Worm (Caenorhabditis elegans) whole organism, L3 larva: ENCODE data around the gene aco-2.

Experiments used
- elt-3 ChIP-seq, 3 experiments: fragments of 150-350 bp in 1 of 3; sonication (generic microtip) in 2 of 3; optimal IDR thresholded peaks; 2 replicates in 2 of 3; 4 replicates in 1 of 3; lab custom pipeline; 2014 to 2017; ENCODE audit warnings: missing biosample characterization in 3 of 3, missing genetic modification characterization in 3 of 3
- nhr-12 ChIP-seq: fragments of 150-350 bp; optimal IDR thresholded peaks from 2 replicates; lab custom pipeline; 2014; ENCODE audit warnings: missing biosample characterization, missing genetic modification characterization
- nhr-237 ChIP-seq: fragments of 150-350 bp; optimal IDR thresholded peaks from 2 replicates; lab custom pipeline; 2014; ENCODE audit warnings: missing biosample characterization, missing genetic modification characterization
- nhr-76 ChIP-seq: fragments of 150-350 bp; sonication (generic microtip); optimal IDR thresholded peaks from 5 replicates; lab custom pipeline; 2014; ENCODE audit warnings: missing biosample characterization, missing genetic modification characterization
- pha-4 ChIP-seq: fragments of 150-350 bp; optimal IDR thresholded peaks from 2 replicates; lab custom pipeline; 2014; ENCODE audit warnings: missing biosample characterization, missing genetic modification reagents, missing genetic modification characterization
- pqm-1 ChIP-seq: fragments of 150-350 bp; optimal IDR thresholded peaks from 2 replicates; lab custom pipeline; 2017; ENCODE audit warnings: missing biosample characterization, missing genetic modification characterization, inconsistent platforms
- snpc-4 ChIP-seq: fragments of 150-350 bp; optimal IDR thresholded peaks from 2 replicates; lab custom pipeline; 2014; ENCODE audit warnings: missing biosample characterization, missing genetic modification characterization
- unc-39 ChIP-seq: sonication (generic microtip); optimal IDR thresholded peaks from 4 replicates; lab custom pipeline; 2017; ENCODE audit warnings: missing biosample characterization, missing genetic modification characterization

DNA sequence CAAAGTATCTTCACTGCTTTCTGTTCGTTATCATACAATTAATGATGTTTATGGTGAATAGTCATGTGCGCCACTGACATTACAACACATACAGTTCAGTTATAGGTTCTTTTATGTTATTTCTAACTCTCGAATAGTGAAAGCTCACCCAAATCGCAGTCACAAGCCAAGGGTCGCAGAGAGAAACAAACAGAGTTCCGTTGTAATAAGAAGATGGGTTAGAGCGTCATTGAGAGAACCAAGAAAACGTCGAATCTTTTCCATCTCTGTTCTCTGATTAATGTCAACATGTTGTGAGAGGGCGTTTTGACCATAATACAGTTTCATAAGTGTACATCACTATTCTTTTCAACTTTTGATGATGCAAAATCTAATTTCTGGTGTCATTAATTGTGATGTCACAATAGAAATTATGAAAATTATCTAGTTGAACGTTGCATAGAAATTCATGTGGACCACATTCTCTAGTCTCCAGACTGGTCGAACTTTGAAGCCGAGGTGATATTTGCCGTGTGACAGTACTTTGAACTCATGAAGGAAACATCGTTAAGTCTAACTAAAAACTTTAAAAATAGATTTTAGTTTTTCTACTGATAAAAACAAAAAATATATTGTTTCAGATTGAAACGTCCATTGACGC is 571 bp downstream of the aco-2 start:
- TF ChIP-seq nhr-12: no peak
- TF ChIP-seq pqm-1 (tag; lab: Kevin White, UChicago): peak; percentile 26
- TF ChIP-seq nhr-237 (tag; lab: Kevin White, UChicago): no peak
- no peak for TF ChIP-seq nhr-76
- TF ChIP-seq snpc-4 (tag; lab: Kevin White, UChicago): no peak
- TF ChIP-seq pha-4: peak; percentile 71
- no peak for TF ChIP-seq unc-39
- no peak for TF ChIP-seq elt-3 (tag; optimal IDR thresholded peaks at IDR 0.05; lab: Kevin White, UChicago)
